Fruit fly (Drosophila melanogaster) whole organism, embryonic: ENCODE data around the gene Rh4.

Experiments
- Antp ChIP-seq: fragments of 200-800 bp; sonication (Bioruptor generic); optimal IDR thresholded peaks from 3 replicates; lab custom pipeline; 2016; ENCODE audit warnings: missing biosample characterization, missing genetic modification characterization
- B-H2 ChIP-seq: fragments of 200-800 bp; sonication (Bioruptor generic); optimal IDR thresholded peaks from 2 replicates; lab custom pipeline; 2018; ENCODE audit warnings: missing biosample characterization, mild to moderate bottlenecking, missing genetic modification characterization
- Bdp1 ChIP-seq: fragments of 200-800 bp; sonication (Bioruptor generic); optimal IDR thresholded peaks from 3 replicates; lab custom pipeline; 2016; ENCODE audit warnings: missing biosample characterization, missing genetic modification characterization
- BtbVII ChIP-seq: fragments of 200-800 bp; sonication (Bioruptor generic); optimal IDR thresholded peaks from 3 replicates; lab custom pipeline; 2017; ENCODE audit warnings: missing biosample characterization, mild to moderate bottlenecking, missing genetic modification characterization
- CG10147 ChIP-seq: fragments of 200-800 bp; sonication (Bioruptor generic); optimal IDR thresholded peaks from 2 replicates; lab custom pipeline; 2019; ENCODE audit warnings: missing biosample characterization, mild to moderate bottlenecking, missing genetic modification characterization, moderate library complexity
- CG10543 ChIP-seq: fragments of 200-800 bp; sonication (Bioruptor generic); optimal IDR thresholded peaks from 3 replicates; lab custom pipeline; 2017; ENCODE audit warnings: missing biosample characterization, mild to moderate bottlenecking, missing genetic modification characterization, moderate library complexity
- CG11504 ChIP-seq: fragments of 200-800 bp; sonication (Bioruptor generic); optimal IDR thresholded peaks from 3 replicates; lab custom pipeline; 2019; ENCODE audit warnings: missing biosample characterization, mild to moderate bottlenecking, missing genetic modification characterization, moderate library complexity
- CG11723 ChIP-seq: fragments of 200-800 bp; sonication (Bioruptor generic); optimal IDR thresholded peaks from 2 replicates; lab custom pipeline; 2017; ENCODE audit warnings: missing biosample characterization, mild to moderate bottlenecking, missing genetic modification characterization
- CG12391 ChIP-seq: fragments of 200-800 bp; sonication (Bioruptor generic); optimal IDR thresholded peaks from 3 replicates; lab custom pipeline; 2018; ENCODE audit warnings: missing biosample characterization, mild to moderate bottlenecking, missing genetic modification characterization, moderate library complexity
- CG13287 ChIP-seq: fragments of 200-800 bp; sonication (Bioruptor generic); IDR thresholded peaks from 2 replicates; pipeline ENCODE4 v1.3.6; 2022; ENCODE audit warnings: missing biosample characterization, missing genetic modification characterization; ENCODE audit not compliant: partially characterized antibody
- CG14667 ChIP-seq: fragments of 200-800 bp; sonication (Bioruptor generic); IDR thresholded peaks from 2 replicates; pipeline ENCODE4 v1.3.6; 2022; ENCODE audit warnings: missing biosample characterization, missing genetic modification characterization
- CG15073 ChIP-seq: fragments of 200-800 bp; sonication (Bioruptor generic); optimal IDR thresholded peaks from 2 replicates; lab custom pipeline; 2016; ENCODE audit warnings: missing biosample characterization, missing genetic modification characterization
- CG15269 ChIP-seq: fragments of 200-800 bp; sonication (Bioruptor generic); optimal IDR thresholded peaks from 2 replicates; lab custom pipeline; 2018; ENCODE audit warnings: missing biosample characterization, mild to moderate bottlenecking, missing genetic modification characterization, moderate library complexity
- CG17328 ChIP-seq: fragments of 200-800 bp; sonication (Bioruptor generic); IDR thresholded peaks from 2 replicates; pipeline ENCODE4 v1.3.6; 2022; ENCODE audit warnings: missing biosample characterization, missing genetic modification characterization
- CG17361 ChIP-seq: fragments of 200-800 bp; sonication (Bioruptor generic); IDR thresholded peaks from 3 replicates; pipeline ENCODE4 v1.3.6; 2022; ENCODE audit warnings: missing biosample characterization, missing genetic modification characterization
- CG18476 ChIP-seq: fragments of 200-800 bp; sonication (Bioruptor generic); optimal IDR thresholded peaks from 2 replicates; lab custom pipeline; 2016; ENCODE audit warnings: missing biosample characterization, mild to moderate bottlenecking, missing genetic modification characterization
- CG33213 ChIP-seq: fragments of 200-800 bp; sonication (Bioruptor generic); optimal IDR thresholded peaks from 3 replicates; lab custom pipeline; 2016; ENCODE audit warnings: missing biosample characterization, missing genetic modification characterization
- CG34224 ChIP-seq: fragments of 200-800 bp; sonication (Bioruptor generic); IDR thresholded peaks from 3 replicates; pipeline ENCODE4 v1.3.6; 2022; ENCODE audit warnings: missing biosample characterization, missing genetic modification characterization; ENCODE audit not compliant: partially characterized antibody
- CG34376 ChIP-seq: fragments of 200-800 bp; sonication (Bioruptor generic); optimal IDR thresholded peaks from 2 replicates; lab custom pipeline; 2018; ENCODE audit warnings: missing biosample characterization, mild to moderate bottlenecking, missing genetic modification characterization
- CG6683 ChIP-seq: fragments of 200-800 bp; sonication (Bioruptor generic); optimal IDR thresholded peaks from 2 replicates; lab custom pipeline; 2017; ENCODE audit warnings: missing biosample characterization, mild to moderate bottlenecking, missing genetic modification characterization, missing genetic modification reagents
- CG7839 ChIP-seq: fragments of 200-800 bp; sonication (Bioruptor generic); optimal IDR thresholded peaks from 3 replicates; lab custom pipeline; 2018; ENCODE audit warnings: missing biosample characterization, mild to moderate bottlenecking, missing genetic modification characterization, moderate library complexity
- CG7963 ChIP-seq: fragments of 200-800 bp; sonication (Bioruptor generic); IDR thresholded peaks from 3 replicates; pipeline ENCODE4 v1.3.6; 2022; ENCODE audit warnings: missing biosample characterization, missing genetic modification characterization; ENCODE audit not compliant: partially characterized antibody
- D ChIP-seq, 2 experiments: fragments of 200-800 bp in 1 of 2; fragments of >200 bp in 1 of 2; sonication (Bioruptor generic) in 1 of 2; optimal IDR thresholded peaks; 2 replicates in 1 of 2; 3 replicates in 1 of 2; lab custom pipeline; 2017; ENCODE audit warnings: mild to moderate bottlenecking in 1 of 2, missing biosample characterization in 1 of 2, missing genetic modification characterization in 1 of 2, missing genetic modification reagents in 1 of 2
- D19B ChIP-seq: fragments of 200-800 bp; sonication (Bioruptor generic); optimal IDR thresholded peaks from 2 replicates; lab custom pipeline; 2017; ENCODE audit warnings: missing biosample characterization, mild to moderate bottlenecking, missing genetic modification characterization
- GATAe ChIP-seq: fragments of 200-800 bp; sonication (Bioruptor generic); conservative IDR thresholded peaks from 2 replicates; pipeline ENCODE4 v1.3.6; 2022; ENCODE audit warnings: missing biosample characterization, missing genetic modification characterization
- Hr78 ChIP-seq, 2 experiments: fragments of 200-800 bp in 1 of 2; fragments of >200 bp in 1 of 2; sonication (Bioruptor generic) in 1 of 2; optimal IDR thresholded peaks; 2 replicates each; lab custom pipeline; 2017 to 2019; ENCODE audit warnings: missing biosample characterization in 2 of 2, missing genetic modification characterization in 2 of 2, mild to moderate bottlenecking in 1 of 2, moderate library complexity in 1 of 2
- Jarid2 ChIP-seq: fragments of 200-800 bp; sonication (Bioruptor generic); optimal IDR thresholded peaks from 3 replicates; lab custom pipeline; 2017; ENCODE audit warnings: mild to moderate bottlenecking, missing biosample characterization, missing genetic modification reagents, missing genetic modification characterization
- Lim3 ChIP-seq: fragments of 200-800 bp; sonication (Bioruptor generic); IDR thresholded peaks from 2 replicates; pipeline ENCODE4 v1.3.6; 2022; ENCODE audit warnings: missing biosample characterization, missing genetic modification characterization
- MBD-R2 ChIP-seq: fragments of 200-800 bp; sonication (Bioruptor generic); IDR thresholded peaks from 2 replicates; pipeline ENCODE4 v1.3.6; 2022; ENCODE audit warnings: missing biosample characterization, missing genetic modification characterization
- Mad ChIP-seq: fragments of 200-800 bp; sonication (Bioruptor generic); optimal IDR thresholded peaks from 2 replicates; lab custom pipeline; 2016; ENCODE audit warnings: missing biosample characterization, missing genetic modification characterization
- Nf-YC ChIP-seq: fragments of 200-800 bp; optimal IDR thresholded peaks from 3 replicates; lab custom pipeline; 2019; ENCODE audit warnings: missing biosample characterization, mild to moderate bottlenecking, missing genetic modification characterization, moderate library complexity
- Scr ChIP-seq: fragments of 200-800 bp; sonication (Bioruptor generic); IDR thresholded peaks from 2 replicates; pipeline ENCODE4 v1.3.6; 2022; ENCODE audit warnings: missing biosample characterization, missing genetic modification characterization; ENCODE audit not compliant: partially characterized antibody
- Sox100B ChIP-seq: fragments of 200-800 bp; sonication (Bioruptor generic); optimal IDR thresholded peaks from 3 replicates; lab custom pipeline; 2018; ENCODE audit warnings: missing biosample characterization, mild to moderate bottlenecking, missing genetic modification characterization
- ab ChIP-seq: fragments of 200-800 bp; sonication (Bioruptor generic); optimal IDR thresholded peaks from 2 replicates; lab custom pipeline; 2016; ENCODE audit warnings: missing biosample characterization, missing genetic modification characterization
- btn ChIP-seq: fragments of 200-800 bp; sonication (Bioruptor generic); optimal IDR thresholded peaks from 2 replicates; lab custom pipeline; 2016; ENCODE audit warnings: missing biosample characterization, missing genetic modification characterization
- da ChIP-seq: fragments of 200-800 bp; sonication (Bioruptor generic); optimal IDR thresholded peaks from 2 replicates; lab custom pipeline; 2016; ENCODE audit warnings: missing biosample characterization, missing genetic modification characterization
- dm ChIP-seq: fragments of 200-800 bp; sonication (Bioruptor generic); optimal IDR thresholded peaks from 3 replicates; lab custom pipeline; 2016; ENCODE audit warnings: missing biosample characterization, missing genetic modification characterization
- h ChIP-seq: fragments of >200 bp; optimal IDR thresholded peaks from 2 replicates; lab custom pipeline; 2017
- oc ChIP-seq: fragments of 200-800 bp; sonication (Bioruptor generic); optimal IDR thresholded peaks from 2 replicates; lab custom pipeline; 2018; ENCODE audit warnings: missing biosample characterization, mild to moderate bottlenecking, missing genetic modification characterization, moderate library complexity
- org-1 ChIP-seq: fragments of 200-800 bp; sonication (Bioruptor generic); optimal IDR thresholded peaks from 2 replicates; lab custom pipeline; 2017; ENCODE audit warnings: missing biosample characterization, missing genetic modification characterization
- p53 ChIP-seq: fragments of 200-800 bp; sonication (Bioruptor generic); optimal IDR thresholded peaks from 2 replicates; lab custom pipeline; 2016; ENCODE audit warnings: missing biosample characterization, missing genetic modification characterization
- pros ChIP-seq: fragments of 200-800 bp; sonication (Bioruptor generic); optimal IDR thresholded peaks from 3 replicates; lab custom pipeline; 2019; ENCODE audit warnings: missing biosample characterization, mild to moderate bottlenecking, missing genetic modification characterization, moderate library complexity
- sisA ChIP-seq: fragments of 200-800 bp; sonication (Bioruptor generic); IDR thresholded peaks from 2 replicates; pipeline ENCODE4 v1.3.6; 2022; ENCODE audit warnings: missing biosample characterization, missing genetic modification characterization
- sqz ChIP-seq: fragments of 200-800 bp; sonication (Bioruptor generic); optimal IDR thresholded peaks from 3 replicates; lab custom pipeline; 2018; ENCODE audit warnings: missing biosample characterization, mild to moderate bottlenecking, missing genetic modification characterization
- tll ChIP-seq, 2 experiments: fragments of 200-800 bp in 1 of 2; fragments of >200 bp in 1 of 2; sonication (Bioruptor generic) in 1 of 2; optimal IDR thresholded peaks; 2 replicates each; lab custom pipeline; 2017 to 2019; ENCODE audit warnings: missing biosample characterization in 2 of 2, missing genetic modification characterization in 2 of 2, mild to moderate bottlenecking in 1 of 2, moderate library complexity in 1 of 2
- tna ChIP-seq: fragments of 200-800 bp; sonication (Bioruptor generic); IDR thresholded peaks from 2 replicates; pipeline ENCODE4 v1.3.6; 2022; ENCODE audit warnings: missing biosample characterization, missing genetic modification characterization; ENCODE audit not compliant: partially characterized antibody
- trem ChIP-seq: fragments of 200-800 bp; optimal IDR thresholded peaks from 3 replicates; lab custom pipeline; 2019; ENCODE audit warnings: missing biosample characterization, mild to moderate bottlenecking, missing genetic modification characterization, moderate library complexity
- trh ChIP-seq: fragments of 200-800 bp; sonication (Bioruptor generic); optimal IDR thresholded peaks from 2 replicates; lab custom pipeline; 2016; ENCODE audit warnings: missing biosample characterization, missing genetic modification characterization
- z ChIP-seq: fragments of 200-800 bp; sonication (Bioruptor generic); IDR thresholded peaks from 3 replicates; pipeline ENCODE4 v1.3.6; 2022; ENCODE audit warnings: missing biosample characterization, missing genetic modification characterization

The Rh4 gene

DNA sequence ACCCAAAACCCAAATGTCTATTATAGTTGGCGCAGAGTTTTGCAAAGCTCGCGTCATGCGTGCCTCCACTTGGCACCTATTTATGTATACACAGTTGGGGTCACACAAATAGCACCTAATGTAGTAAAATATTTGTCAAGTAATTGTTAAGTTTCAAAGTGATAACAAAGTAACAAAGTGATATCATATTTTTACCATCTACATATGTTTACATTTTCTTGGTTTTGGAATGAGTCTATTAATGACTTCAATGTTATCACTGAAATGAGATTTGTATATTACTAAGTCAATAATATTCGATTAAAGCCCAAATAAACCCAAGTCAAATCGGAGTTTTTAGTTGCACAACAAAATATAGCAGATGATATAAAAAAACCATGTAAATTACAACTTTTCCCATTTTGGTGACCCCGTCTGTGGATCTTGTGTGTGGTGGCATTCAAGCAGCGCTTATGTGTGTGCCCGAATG, 10.2 kb upstream of the Rh4 start (continued):
- TF ChIP-seq CG7963 (GFP tag; lab: Robert Waterston, UW) (no peak), Lim3 (no peak), btn (GFP tag; lab: Kevin White, UChicago) (no peak), CG15269 (tag; lab: Kevin White, UChicago) (peak; percentile 83), sqz (GFP tag; lab: Kevin White, UChicago) (peak; percentile 27), CG17328 (0 out of 2 replicates have a peak, but pooled peaks have one; percentile 24), CG17361 (peak; percentile 76), CG10543 (GFP tag; lab: Kevin White, UChicago) (peak; percentile 20), MBD-R2 (GFP tag; lab: Robert Waterston, UW) (no peak), Antp (GFP tag; lab: Kevin White, UChicago) (peak; percentile 57), p53 (GFP tag; lab: Kevin White, UChicago) (no peak), CG18476 (peak; percentile 59), Sox100B (peak; percentile 83), B-H2 (GFP tag; lab: Kevin White, UChicago) (no peak), CG10147 (GFP tag; lab: Kevin White, UChicago) (peak; percentile 75), CG12391 (tag; lab: Kevin White, UChicago) (peak; percentile 76), Bdp1 (GFP tag; lab: Kevin White, UChicago) (no peak), dm (GFP tag; lab: Kevin White, UChicago) (peak; percentile 26), oc (no peak), CG11723 (peak; percentile 52), D (optimal IDR thresholded peaks at IDR 0.05; lab: Kevin White, UChicago) (no peak), D (GFP tag; optimal IDR thresholded peaks at IDR 0.05; lab: Kevin White, UChicago) (peak; percentile 67), Hr78 (GFP tag; optimal IDR thresholded peaks at IDR 0.05; lab: Kevin White, UChicago) (peak in 1 of 2 experiments; percentile 35), CG13287 (GFP tag; lab: Robert Waterston, UW) (no peak), BtbVII (GFP tag; lab: Kevin White, UChicago) (peak; percentile 57), D19B (peak; percentile 1), tna (GFP tag; lab: Robert Waterston, UW) (no peak), CG34376 (peak; percentile 31), Mad (GFP tag; lab: Kevin White, UChicago) (peak; percentile 34), trem (tag; lab: Kevin White, UChicago) (peak; percentile 43), h (lab: Kevin White, UChicago) (no peak), Nf-YC (peak; percentile 60), CG33213 (no peak), ab (GFP tag; lab: Kevin White, UChicago) (no peak), sisA (GFP tag; lab: Robert Waterston, UW) (peak; percentile 31; the same call in 1 of the 2 replicates), CG7839 (tag; lab: Kevin White, UChicago) (peak; percentile 80), pros (GFP tag; lab: Kevin White, UChicago) (no peak), z (GFP tag; lab: Robert Waterston, UW) (0 out of 3 replicates have a peak, but pooled peaks have one; percentile 3), tll (GFP tag; optimal IDR thresholded peaks at IDR 0.05; lab: Kevin White, UChicago) (no peak), Scr (GFP tag; lab: Robert Waterston, UW) (no peak), da (GFP tag; lab: Kevin White, UChicago) (no peak), GATAe (GFP tag; lab: Robert Waterston, UW) (no peak), CG14667 (GFP tag; lab: Robert Waterston, UW) (peak; percentile 33; the same call in 1 of the 2 replicates), CG34224 (GFP tag; lab: Robert Waterston, UW) (no peak), Jarid2 (GFP tag; lab: Kevin White, UChicago) (peak; percentile 59), CG15073 (no peak), CG6683 (GFP tag; lab: Kevin White, UChicago) (peak; percentile 34), trh (no peak), org-1 (GFP tag; lab: Kevin White, UChicago) (peak; percentile 84), CG11504 (tag; lab: Kevin White, UChicago) (peak; percentile 87)
